Worm (Caenorhabditis elegans) whole organism, midembryonic: ENCODE results near the gene ttr-48.
A peak's percentile ranks its signal among the peaks of the same experiment; 100 is the strongest.

Experiments used
- T22C8.4 ChIP-seq: fragments of 200-800 bp; sonication (Bioruptor generic); IDR thresholded peaks from 2 replicates; pipeline ENCODE4 v1.3.6; 2022; ENCODE audit warnings: missing genetic modification characterization, missing compliant biosample characterization
- cog-1 ChIP-seq: sonication (generic microtip); optimal IDR thresholded peaks from 2 replicates; lab custom pipeline; 2016; ENCODE audit warnings: missing genetic modification characterization, missing compliant biosample characterization
- flt-1 ChIP-seq: fragments of 200-800 bp; sonication (Bioruptor generic); IDR thresholded peaks from 2 replicates; pipeline ENCODE4 v1.3.6; 2022; ENCODE audit warnings: missing genetic modification characterization, missing compliant biosample characterization
- klf-2 ChIP-seq: fragments of 200-800 bp; sonication (Bioruptor generic); conservative IDR thresholded peaks from 2 replicates; pipeline ENCODE4 v1.3.6; 2022; ENCODE audit warnings: missing genetic modification reagents, missing genetic modification characterization, missing compliant biosample characterization
- med-1 ChIP-seq: sonication (generic microtip); optimal IDR thresholded peaks from 2 replicates; lab custom pipeline; 2017; ENCODE audit warnings: missing genetic modification characterization, mild to moderate bottlenecking, missing compliant biosample characterization, antibody characterized with exemption, missing genetic modification reagents; ENCODE audit not compliant: insufficient read depth
- ref-1 ChIP-seq: fragments of 200-800 bp; sonication (Bioruptor generic); conservative IDR thresholded peaks from 2 replicates; pipeline ENCODE4 v1.3.6; 2022; ENCODE audit warnings: missing genetic modification reagents, missing genetic modification characterization, missing compliant biosample characterization
- tab-1 ChIP-seq: fragments of 200-800 bp; sonication (Bioruptor generic); IDR thresholded peaks from 2 replicates; pipeline ENCODE4 v1.3.6; 2022; ENCODE audit warnings: missing genetic modification characterization, missing compliant biosample characterization
- ztf-23 ChIP-seq: fragments of 200-800 bp; sonication (Bioruptor generic); IDR thresholded peaks from 2 replicates; pipeline ENCODE4 v1.3.6; 2022; ENCODE audit warnings: missing genetic modification reagents, missing genetic modification characterization, missing compliant biosample characterization
- ztf-29 ChIP-seq: fragments of 200-800 bp; sonication (Bioruptor generic); IDR thresholded peaks from 2 replicates; pipeline ENCODE4 v1.3.6; 2022; ENCODE audit warnings: missing genetic modification reagents, missing genetic modification characterization, missing compliant biosample characterization

Gene ttr-48

DNA sequence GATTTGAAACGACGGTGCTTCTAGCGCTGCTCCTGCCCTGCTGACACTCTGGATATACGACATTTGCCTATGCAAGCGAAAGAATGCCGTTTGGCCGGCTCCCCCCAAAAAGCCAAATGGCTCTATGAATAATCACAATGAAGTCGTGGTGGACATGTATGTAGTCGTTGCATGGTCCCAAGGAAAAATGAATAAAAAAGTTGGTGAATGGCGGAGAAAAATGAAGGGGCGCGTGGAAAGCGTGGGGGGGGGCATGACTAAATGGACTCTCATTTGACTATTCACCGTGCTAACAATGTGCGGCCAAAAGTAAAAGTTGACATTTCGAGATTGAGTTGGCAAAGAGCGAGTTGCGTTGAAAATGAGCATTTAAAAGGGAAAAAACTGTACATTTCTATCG lies 17.2 kb upstream of the ttr-48 start:
- TF ChIP-seq flt-1 (GFP tag; lab: Robert Waterston, UW) (no peak), tab-1 (GFP tag; lab: Robert Waterston, UW) (no peak), ztf-23 (GFP tag; lab: Robert Waterston, UW) (no peak), ztf-29 (GFP tag; lab: Robert Waterston, UW) (no peak), cog-1 (tag; lab: Kevin White, UChicago) (no peak), ref-1 (no peak), med-1 (GFP tag; lab: Kevin White, UChicago) (no peak), klf-2 (GFP tag; lab: Robert Waterston, UW) (no peak)

DNA sequence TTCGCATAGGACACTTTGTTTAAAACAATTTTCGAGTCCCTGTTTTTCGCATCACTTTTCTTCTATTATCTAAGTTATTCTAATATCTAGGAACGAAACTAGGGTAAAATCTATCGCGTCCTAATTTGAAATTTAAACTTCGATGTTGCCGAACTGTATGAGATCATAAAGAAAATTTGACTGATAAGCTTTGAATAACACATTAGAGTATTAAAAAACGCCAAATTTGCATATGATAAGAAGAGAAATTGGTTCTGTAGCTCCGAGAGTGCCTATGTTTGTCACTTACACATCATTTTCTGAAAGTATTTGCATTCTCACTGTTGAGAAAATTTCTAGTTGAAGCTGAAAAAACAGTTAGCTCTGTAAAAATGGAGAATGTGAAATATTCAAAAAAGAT lies 16.1 kb upstream of the ttr-48 start:
- TF ChIP-seq ref-1 (no peak), flt-1 (GFP tag; lab: Robert Waterston, UW) (no peak), T22C8.4 (GFP tag; lab: Robert Waterston, UW) (no peak), med-1 (GFP tag; lab: Kevin White, UChicago) (no peak), ztf-23 (GFP tag; lab: Robert Waterston, UW) (no peak), cog-1 (tag; lab: Kevin White, UChicago) (no peak), klf-2 (GFP tag; lab: Robert Waterston, UW) (no peak), tab-1 (GFP tag; lab: Robert Waterston, UW) (no peak), ztf-29 (GFP tag; lab: Robert Waterston, UW) (no peak)

DNA sequence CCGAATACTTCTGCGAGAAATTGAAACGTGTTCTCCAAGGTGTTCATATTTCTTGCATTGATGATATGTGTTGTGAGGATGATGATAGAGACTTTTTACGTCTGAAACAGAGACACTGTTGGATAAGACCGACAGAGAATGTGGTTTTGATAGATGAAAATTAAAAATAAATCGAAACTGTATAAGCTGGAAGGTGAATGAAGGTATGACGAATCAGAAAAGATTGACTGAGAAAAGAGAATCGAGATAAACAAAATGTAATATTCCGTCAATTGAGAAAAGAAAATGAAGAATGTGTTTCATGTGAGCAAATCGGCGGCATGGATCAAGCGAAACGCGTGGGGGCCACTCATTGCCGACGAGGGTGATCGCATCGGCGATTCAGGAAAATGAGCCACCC lies 15.4 kb upstream of the ttr-48 start, which contains the start of gene ceh-18:
ceh-18 (minus strand) TSS at position 101 of the 400 bp plus-strand sequence.
- TF ChIP-seq med-1 (GFP tag; lab: Kevin White, UChicago): no peak
- no peak for TF ChIP-seq ztf-23 (GFP tag; lab: Robert Waterston, UW)
- TF ChIP-seq T22C8.4 (GFP tag; lab: Robert Waterston, UW): no peak
- no peak for TF ChIP-seq cog-1 (tag; lab: Kevin White, UChicago)
- TF ChIP-seq ztf-29 (GFP tag; lab: Robert Waterston, UW): no peak
- no peak for TF ChIP-seq klf-2 (GFP tag; lab: Robert Waterston, UW)
- no peak for TF ChIP-seq tab-1 (GFP tag; lab: Robert Waterston, UW)
- TF ChIP-seq flt-1 (GFP tag; lab: Robert Waterston, UW): no peak
- TF ChIP-seq ref-1: no peak

DNA sequence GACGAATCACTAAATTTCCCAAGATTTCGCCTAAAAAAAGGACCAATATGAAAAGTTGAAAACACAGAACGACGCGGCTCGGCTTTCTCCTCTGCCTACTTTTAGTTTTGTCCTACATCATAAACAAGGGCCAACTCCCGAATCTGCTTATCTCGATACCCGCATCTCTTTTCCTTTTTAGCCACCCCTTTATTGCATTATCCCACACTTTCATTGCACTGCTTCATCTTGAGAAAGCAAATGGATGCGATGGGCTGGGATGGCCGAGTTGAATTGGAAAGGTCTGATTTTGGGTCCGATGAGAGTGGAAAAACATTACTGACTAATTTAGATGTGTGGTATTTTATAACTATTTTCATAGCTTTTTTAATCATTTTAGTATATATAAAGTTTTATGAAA lies 13.5 kb upstream of the ttr-48 start:
- TF ChIP-seq ref-1: no peak
- TF ChIP-seq T22C8.4 (GFP tag; lab: Robert Waterston, UW): no peak
- no peak for TF ChIP-seq klf-2 (GFP tag; lab: Robert Waterston, UW)
- no peak for TF ChIP-seq flt-1 (GFP tag; lab: Robert Waterston, UW)
- TF ChIP-seq cog-1 (tag; lab: Kevin White, UChicago): no peak
- TF ChIP-seq tab-1 (GFP tag; lab: Robert Waterston, UW): no peak
- no peak for TF ChIP-seq med-1 (GFP tag; lab: Kevin White, UChicago)
- no peak for TF ChIP-seq ztf-29 (GFP tag; lab: Robert Waterston, UW)
- no peak for TF ChIP-seq ztf-23 (GFP tag; lab: Robert Waterston, UW)

DNA sequence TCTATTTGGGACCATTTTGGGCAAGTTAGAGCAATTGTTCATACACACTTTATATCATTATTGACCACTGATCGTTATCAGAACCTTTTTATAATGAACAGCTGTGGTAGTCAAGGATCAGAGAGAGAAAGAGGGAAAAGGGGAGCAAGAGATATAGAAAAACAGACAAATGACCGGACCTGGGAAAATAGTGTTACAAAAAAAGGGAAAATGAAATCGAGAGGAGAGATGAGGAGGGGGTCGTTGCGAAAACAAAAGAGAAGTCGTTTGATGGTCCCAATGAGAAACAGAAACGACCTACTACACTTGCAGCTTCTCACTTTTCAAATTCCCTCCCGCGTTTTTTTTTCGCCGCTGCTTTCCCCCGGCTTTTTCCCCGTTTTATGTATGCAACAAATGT lies 11.7 kb upstream of the ttr-48 start:
- no peak for TF ChIP-seq ztf-23 (GFP tag; lab: Robert Waterston, UW)
- no peak for TF ChIP-seq ref-1
- no peak for TF ChIP-seq med-1 (GFP tag; lab: Kevin White, UChicago)
- TF ChIP-seq T22C8.4 (GFP tag; lab: Robert Waterston, UW): no peak
- no peak for TF ChIP-seq klf-2 (GFP tag; lab: Robert Waterston, UW)
- no peak for TF ChIP-seq flt-1 (GFP tag; lab: Robert Waterston, UW)
- TF ChIP-seq cog-1 (tag; lab: Kevin White, UChicago): no peak
- TF ChIP-seq tab-1 (GFP tag; lab: Robert Waterston, UW): no peak

DNA sequence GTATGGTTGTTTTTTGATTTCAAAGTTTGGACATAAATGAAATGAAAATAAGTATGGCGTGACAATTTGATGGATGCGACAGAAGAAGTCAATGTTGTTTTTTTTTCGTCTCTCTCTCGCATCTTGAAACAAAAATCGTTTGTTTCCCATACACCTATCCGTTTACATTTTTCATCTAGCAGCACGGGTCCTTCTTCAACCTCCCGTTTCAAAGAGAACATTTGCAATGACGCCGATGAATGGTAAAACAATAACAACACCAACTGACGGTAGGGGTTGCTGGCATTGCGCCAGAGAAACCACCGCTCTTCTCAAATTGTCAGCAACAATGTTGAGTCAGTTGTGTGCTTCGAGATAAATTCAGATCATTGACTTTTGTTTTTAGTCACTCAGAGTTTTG lies 3.1 kb downstream of the ttr-48 start:
- TF ChIP-seq T22C8.4 (GFP tag; lab: Robert Waterston, UW): no peak
- TF ChIP-seq med-1 (GFP tag; lab: Kevin White, UChicago): no peak
- no peak for TF ChIP-seq ztf-29 (GFP tag; lab: Robert Waterston, UW)
- TF ChIP-seq tab-1 (GFP tag; lab: Robert Waterston, UW): no peak
- TF ChIP-seq klf-2 (GFP tag; lab: Robert Waterston, UW): no peak
- TF ChIP-seq ref-1: no peak
- no peak for TF ChIP-seq flt-1 (GFP tag; lab: Robert Waterston, UW)
- no peak for TF ChIP-seq ztf-23 (GFP tag; lab: Robert Waterston, UW)

DNA sequence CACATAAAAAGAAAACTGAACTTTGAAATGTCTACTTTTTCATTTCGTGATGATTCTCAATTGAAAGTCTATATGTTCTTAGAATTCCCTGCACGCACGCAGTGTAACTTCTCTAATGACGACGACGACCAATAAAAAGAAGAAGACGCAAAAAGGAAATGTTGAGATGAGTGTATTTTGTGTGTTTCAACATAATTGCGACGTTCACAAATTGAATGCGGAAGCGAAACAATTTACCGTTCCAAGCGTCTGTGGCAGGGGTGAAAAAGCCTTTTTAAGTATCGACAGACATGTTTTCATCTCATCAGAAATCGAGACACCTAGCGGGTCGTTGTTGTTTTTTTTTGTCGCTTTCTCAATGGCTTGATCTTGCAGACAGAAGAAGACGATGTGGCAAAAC lies 3.6 kb downstream of the ttr-48 start:
- TF ChIP-seq tab-1 (GFP tag; lab: Robert Waterston, UW): no peak

DNA sequence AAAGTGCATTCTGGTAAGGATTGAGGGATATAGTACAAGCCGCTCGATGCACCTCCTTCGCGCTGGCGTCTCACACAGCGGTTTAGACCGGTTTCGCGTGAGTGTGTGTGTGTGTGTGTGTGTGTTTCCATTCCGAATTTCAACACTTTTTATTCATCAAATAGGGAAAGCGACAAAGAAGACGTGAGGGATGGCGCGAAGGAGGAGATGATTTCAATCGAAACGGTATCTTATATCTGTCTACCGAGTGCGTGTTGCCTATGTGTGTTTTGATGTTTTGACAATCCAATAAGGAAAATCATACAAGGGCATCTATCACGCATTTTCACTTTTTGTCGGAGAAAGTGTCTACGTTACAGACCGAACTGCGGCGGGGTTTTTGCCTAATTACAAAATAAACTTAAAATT lies 4.5 kb downstream of the ttr-48 start:
- no peak for TF ChIP-seq klf-2 (GFP tag; lab: Robert Waterston, UW)
- no peak for TF ChIP-seq flt-1 (GFP tag; lab: Robert Waterston, UW)
- TF ChIP-seq tab-1 (GFP tag; lab: Robert Waterston, UW): no peak
- TF ChIP-seq ztf-29 (GFP tag; lab: Robert Waterston, UW): no peak
- no peak for TF ChIP-seq T22C8.4 (GFP tag; lab: Robert Waterston, UW)
- TF ChIP-seq ztf-23 (GFP tag; lab: Robert Waterston, UW): no peak
- TF ChIP-seq cog-1 (tag; lab: Kevin White, UChicago): no peak
- TF ChIP-seq ref-1: no peak
- TF ChIP-seq med-1 (GFP tag; lab: Kevin White, UChicago): no peak

DNA sequence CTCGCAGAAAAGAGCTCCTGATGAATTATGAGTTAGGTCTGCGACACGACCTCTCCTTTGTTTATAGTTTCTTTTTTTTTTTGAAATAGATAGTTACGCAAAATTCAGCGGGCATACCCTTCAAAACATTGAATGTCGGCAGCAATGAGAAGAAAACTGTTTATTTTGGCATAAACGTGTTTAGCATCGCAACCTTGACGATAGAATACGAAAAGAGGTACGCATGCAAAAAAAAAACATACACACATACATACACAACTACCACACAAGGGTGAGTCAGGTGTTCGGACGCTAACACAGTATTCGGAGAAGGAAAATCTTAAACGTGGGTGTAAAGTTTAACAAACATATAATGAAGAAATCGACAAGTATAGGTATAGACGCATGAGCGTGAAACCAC lies 6.6 kb downstream of the ttr-48 start:
- no peak for TF ChIP-seq klf-2 (GFP tag; lab: Robert Waterston, UW)
- TF ChIP-seq ztf-23 (GFP tag; lab: Robert Waterston, UW): 0 out of 2 replicates have a peak, but pooled peaks have one; percentile 30
